Fruit fly (Drosophila melanogaster) whole organism, prepupa: ENCODE measurements around the gene Mct1.

Source experiments
- Blimp-1 ChIP-seq: fragments of 200-800 bp; sonication (Bioruptor generic); optimal IDR thresholded peaks from 3 replicates; lab custom pipeline; 2017; ENCODE audit warnings: missing biosample characterization, missing genetic modification characterization, mild to moderate bottlenecking, moderate library complexity, missing genetic modification reagents
- CG10631 ChIP-seq: fragments of 200-800 bp; sonication (Bioruptor generic); optimal IDR thresholded peaks from 2 replicates; lab custom pipeline; 2016; ENCODE audit warnings: missing biosample characterization, missing genetic modification characterization
- CG11294 ChIP-seq: fragments of 200-800 bp; sonication (Bioruptor generic); IDR thresholded peaks from 2 replicates; pipeline ENCODE4 v1.3.6; 2022; ENCODE audit warnings: missing biosample characterization, missing genetic modification characterization
- CG11762 ChIP-seq: fragments of 200-800 bp; sonication (Bioruptor generic); optimal IDR thresholded peaks from 3 replicates; lab custom pipeline; 2016; ENCODE audit warnings: missing biosample characterization, missing genetic modification characterization; ENCODE audit not compliant: insufficient read depth
- CG11902 ChIP-seq: fragments of 200-800 bp; sonication (Bioruptor generic); optimal IDR thresholded peaks from 3 replicates; lab custom pipeline; 2016; ENCODE audit warnings: missing biosample characterization, missing genetic modification characterization
- CG15336 ChIP-seq: fragments of 200-800 bp; sonication (Bioruptor generic); IDR thresholded peaks from 2 replicates; pipeline ENCODE4 v1.3.6; 2022; ENCODE audit warnings: missing biosample characterization, missing genetic modification characterization
- CG1621 ChIP-seq: fragments of 200-800 bp; sonication (Bioruptor generic); optimal IDR thresholded peaks from 3 replicates; lab custom pipeline; 2018; ENCODE audit warnings: missing biosample characterization, mild to moderate bottlenecking, missing genetic modification characterization
- CG3032 ChIP-seq: fragments of 200-800 bp; optimal IDR thresholded peaks from 2 replicates; lab custom pipeline; 2019; ENCODE audit warnings: missing biosample characterization, mild to moderate bottlenecking, missing genetic modification characterization, moderate library complexity
- CG31627 ChIP-seq: fragments of 200-800 bp; sonication (Bioruptor generic); optimal IDR thresholded peaks from 3 replicates; lab custom pipeline; 2016; ENCODE audit warnings: missing biosample characterization, missing genetic modification characterization
- CG32006 ChIP-seq: fragments of 200-800 bp; sonication (Bioruptor generic); optimal IDR thresholded peaks from 3 replicates; lab custom pipeline; 2017; ENCODE audit warnings: missing biosample characterization, mild to moderate bottlenecking, missing genetic modification characterization
- CG3919 ChIP-seq: fragments of 200-800 bp; sonication (Bioruptor generic); optimal IDR thresholded peaks from 3 replicates; lab custom pipeline; 2016; ENCODE audit warnings: missing biosample characterization, missing genetic modification characterization
- CG4318 ChIP-seq: fragments of 200-800 bp; sonication (Bioruptor generic); optimal IDR thresholded peaks from 3 replicates; lab custom pipeline; 2017; ENCODE audit warnings: missing biosample characterization, mild to moderate bottlenecking, missing genetic modification characterization
- CG6163 ChIP-seq: fragments of 200-800 bp; sonication (Bioruptor generic); IDR thresholded peaks from 3 replicates; pipeline ENCODE4 v1.3.6; 2022; ENCODE audit warnings: missing biosample characterization, missing genetic modification characterization
- CG6276 ChIP-seq: fragments of 200-800 bp; sonication (Bioruptor generic); optimal IDR thresholded peaks from 2 replicates; lab custom pipeline; 2017; ENCODE audit warnings: missing biosample characterization, mild to moderate bottlenecking, missing genetic modification characterization
- CG6854 ChIP-seq: fragments of 200-800 bp; sonication (Bioruptor generic); optimal IDR thresholded peaks from 2 replicates; lab custom pipeline; 2017; ENCODE audit warnings: missing biosample characterization, mild to moderate bottlenecking, missing genetic modification characterization
- CG7368 ChIP-seq: fragments of 200-800 bp; sonication (Bioruptor generic); optimal IDR thresholded peaks from 3 replicates; lab custom pipeline; 2016; ENCODE audit warnings: missing biosample characterization, missing genetic modification characterization
- CG8119 ChIP-seq: fragments of 200-800 bp; sonication (Bioruptor generic); IDR thresholded peaks from 3 replicates; pipeline ENCODE4 v1.3.6; 2022; ENCODE audit warnings: missing biosample characterization, missing genetic modification characterization
- CG9139 ChIP-seq: fragments of 200-800 bp; sonication (Bioruptor generic); optimal IDR thresholded peaks from 3 replicates; lab custom pipeline; 2017; ENCODE audit warnings: missing biosample characterization, mild to moderate bottlenecking, missing genetic modification characterization
- Eip75B ChIP-seq: fragments of 200-800 bp; sonication (Bioruptor generic); optimal IDR thresholded peaks from 3 replicates; lab custom pipeline; 2016; ENCODE audit warnings: missing biosample characterization, missing genetic modification characterization
- Eip78C ChIP-seq: fragments of 200-800 bp; sonication (Bioruptor generic); peaks from one replicate; lab custom pipeline; 2016; ENCODE audit warnings: missing biosample characterization, missing genetic modification characterization
- Eip93F ChIP-seq: fragments of 200-800 bp; sonication (Bioruptor generic); optimal IDR thresholded peaks from 2 replicates; lab custom pipeline; 2016; ENCODE audit warnings: missing biosample characterization, mild to moderate bottlenecking, missing genetic modification characterization
- Ets21C ChIP-seq: fragments of 200-800 bp; sonication (Bioruptor generic); optimal IDR thresholded peaks from 3 replicates; lab custom pipeline; 2016; ENCODE audit warnings: missing biosample characterization, missing genetic modification characterization
- Gug ChIP-seq: fragments of 200-800 bp; sonication (Bioruptor generic); IDR thresholded peaks from 2 replicates; pipeline ENCODE4 v1.3.6; 2022; ENCODE audit warnings: missing biosample characterization, missing genetic modification characterization
- Hr38 ChIP-seq: sonication (Bioruptor generic); optimal IDR thresholded peaks from 2 replicates; lab custom pipeline; 2016; ENCODE audit warnings: missing biosample characterization, missing genetic modification characterization
- Hr39 ChIP-seq: fragments of 200-800 bp; sonication (Bioruptor generic); optimal IDR thresholded peaks from 2 replicates; lab custom pipeline; 2016; ENCODE audit warnings: missing biosample characterization, missing genetic modification characterization
- Hr4 ChIP-seq: fragments of 200-800 bp; sonication (Bioruptor generic); optimal IDR thresholded peaks from 3 replicates; lab custom pipeline; 2016; ENCODE audit warnings: missing biosample characterization, missing genetic modification characterization
- Lpt ChIP-seq: fragments of 200-800 bp; sonication (Bioruptor generic); optimal IDR thresholded peaks from 3 replicates; lab custom pipeline; 2016; ENCODE audit warnings: missing biosample characterization, missing genetic modification characterization
- Met ChIP-seq: fragments of 200-800 bp; sonication (Bioruptor generic); optimal IDR thresholded peaks from 3 replicates; lab custom pipeline; 2016; ENCODE audit warnings: missing biosample characterization, missing genetic modification characterization
- Sox15 ChIP-seq: fragments of 200-800 bp; sonication (Bioruptor generic); optimal IDR thresholded peaks from 3 replicates; lab custom pipeline; 2016; ENCODE audit warnings: missing biosample characterization, missing genetic modification characterization
- achi ChIP-seq: fragments of 200-800 bp; sonication (Bioruptor generic); optimal IDR thresholded peaks from 3 replicates; lab custom pipeline; 2016; ENCODE audit warnings: missing biosample characterization, missing genetic modification characterization
- cyc ChIP-seq: fragments of 200-800 bp; sonication (Bioruptor generic); optimal IDR thresholded peaks from 3 replicates; lab custom pipeline; 2016; ENCODE audit warnings: missing biosample characterization, missing genetic modification characterization
- dac ChIP-seq: fragments of 200-800 bp; sonication (Bioruptor generic); optimal IDR thresholded peaks from 2 replicates; lab custom pipeline; 2017; ENCODE audit warnings: missing biosample characterization, mild to moderate bottlenecking, missing genetic modification characterization
- eg ChIP-seq: fragments of 200-800 bp; sonication (Bioruptor generic); IDR thresholded peaks from 3 replicates; pipeline ENCODE4 v1.3.6; 2022; ENCODE audit warnings: missing biosample characterization, missing genetic modification characterization
- esn ChIP-seq: fragments of 200-800 bp; sonication (Bioruptor generic); optimal IDR thresholded peaks from 2 replicates; lab custom pipeline; 2016; ENCODE audit warnings: missing biosample characterization, mild to moderate bottlenecking, missing genetic modification characterization, moderate library complexity
- fd85E ChIP-seq: fragments of 200-800 bp; sonication (Bioruptor generic); optimal IDR thresholded peaks from 3 replicates; lab custom pipeline; 2016; ENCODE audit warnings: missing biosample characterization, missing genetic modification characterization
- fkh ChIP-seq: fragments of 200-800 bp; sonication (Bioruptor generic); optimal IDR thresholded peaks from 3 replicates; lab custom pipeline; 2017; ENCODE audit warnings: missing biosample characterization, mild to moderate bottlenecking, missing genetic modification characterization, moderate library complexity
- lz ChIP-seq: fragments of 200-800 bp; sonication (Bioruptor generic); optimal IDR thresholded peaks from 3 replicates; lab custom pipeline; 2016; ENCODE audit warnings: missing biosample characterization, missing genetic modification characterization
- net ChIP-seq: fragments of 200-800 bp; sonication (Bioruptor generic); optimal IDR thresholded peaks from 3 replicates; lab custom pipeline; 2016; ENCODE audit warnings: missing biosample characterization, missing genetic modification characterization
- pdm3 ChIP-seq: fragments of 200-800 bp; sonication (Bioruptor generic); optimal IDR thresholded peaks from 3 replicates; lab custom pipeline; 2016; ENCODE audit warnings: missing biosample characterization, missing genetic modification characterization
- salr ChIP-seq, 2 experiments: fragments of 200-800 bp; sonication (Bioruptor generic); optimal IDR thresholded peaks; 3 replicates each; lab custom pipeline; 2016 to 2018; ENCODE audit warnings: missing biosample characterization in 2 of 2, missing genetic modification characterization in 2 of 2, mild to moderate bottlenecking in 1 of 2
- ss ChIP-seq, 2 experiments: fragments of 200-800 bp; sonication (Bioruptor generic); optimal IDR thresholded peaks; 2 replicates in 1 of 2; 3 replicates in 1 of 2; lab custom pipeline; 2017 to 2018; ENCODE audit warnings: mild to moderate bottlenecking in 2 of 2, missing biosample characterization in 2 of 2, missing genetic modification characterization in 2 of 2, moderate library complexity in 1 of 2
- svp ChIP-seq: fragments of 200-800 bp; sonication (Bioruptor generic); peaks from one replicate; lab custom pipeline; 2016; ENCODE audit warnings: missing biosample characterization, missing genetic modification characterization
- topi ChIP-seq: fragments of 200-800 bp; sonication (Bioruptor generic); optimal IDR thresholded peaks from 3 replicates; lab custom pipeline; 2016; ENCODE audit warnings: missing biosample characterization, missing genetic modification characterization
- vri ChIP-seq: fragments of 200-800 bp; sonication (Bioruptor generic); optimal IDR thresholded peaks from 3 replicates; lab custom pipeline; 2016; ENCODE audit warnings: missing biosample characterization, mild to moderate bottlenecking, missing genetic modification characterization

Mct1 gene

DNA sequence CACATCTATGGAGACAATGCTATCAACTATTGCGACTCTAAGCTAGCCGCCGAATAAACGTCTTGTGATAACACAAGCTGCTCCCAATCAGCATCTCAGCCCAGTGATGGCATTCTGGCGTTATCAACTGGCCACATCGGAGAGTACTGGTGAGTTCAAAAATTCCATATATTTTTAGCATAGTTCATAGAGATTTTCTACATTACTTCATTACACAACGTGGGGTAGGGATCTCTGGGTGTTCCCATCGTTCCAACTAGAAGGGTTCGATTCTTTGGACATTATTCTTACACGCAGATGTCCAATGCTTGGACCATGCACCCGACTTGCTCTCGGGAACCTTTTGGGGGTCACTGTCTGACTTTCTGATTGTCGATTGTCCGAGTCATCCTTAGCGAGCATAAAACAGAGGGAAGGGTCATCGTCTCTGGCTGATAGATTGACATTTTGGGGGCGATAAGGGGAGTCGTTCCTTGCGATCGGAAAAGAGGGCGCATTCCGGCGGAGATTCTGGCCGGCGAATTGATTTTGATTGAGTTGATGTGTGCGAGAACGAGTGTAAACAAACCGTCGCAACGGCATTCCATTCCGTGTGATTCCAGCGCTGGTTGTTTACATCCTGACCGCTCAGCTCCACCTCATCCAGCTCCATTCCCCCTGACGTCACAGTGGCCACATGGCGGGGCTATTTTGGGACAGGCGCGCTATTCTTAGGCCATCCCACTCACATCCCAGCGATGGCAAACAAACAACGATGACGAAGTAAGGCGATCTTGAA, 26.7 kb upstream of the Mct1 start, which contains the start of the genes Cyp4d1 and CG3630:
Cyp4d1 (minus strand) TSS at position 51 of the 778 bp plus-strand sequence.
CG3630 (plus strand) TSS at position 67 of the 778 bp plus-strand sequence.
- no peak for TF ChIP-seq CG3919 (GFP tag; lab: Kevin White, UChicago)
- TF ChIP-seq CG1621 (tag; lab: Kevin White, UChicago), result no peak
- peak; percentile 96 for TF ChIP-seq svp (GFP tag; lab: Kevin White, UChicago)

- TF ChIP-seq dac, result no peak
- no peak for TF ChIP-seq Eip93F (GFP tag; lab: Kevin White, UChicago)
- no peak for TF ChIP-seq CG6854 (GFP tag; lab: Kevin White, UChicago)
- TF ChIP-seq net (GFP tag; lab: Kevin White, UChicago), result no peak
- TF ChIP-seq CG11902 (GFP tag; lab: Kevin White, UChicago), result no peak
- TF ChIP-seq Met (GFP tag; lab: Kevin White, UChicago), result no peak
- TF ChIP-seq topi (GFP tag; lab: Kevin White, UChicago), result no peak
- no peak for TF ChIP-seq salr (GFP tag; optimal IDR thresholded peaks at IDR 0.05; lab: Kevin White, UChicago)
Observed at dm6 chrX:2163358-2163757, 25.6 kb upstream of the Mct1 start.

DNA sequence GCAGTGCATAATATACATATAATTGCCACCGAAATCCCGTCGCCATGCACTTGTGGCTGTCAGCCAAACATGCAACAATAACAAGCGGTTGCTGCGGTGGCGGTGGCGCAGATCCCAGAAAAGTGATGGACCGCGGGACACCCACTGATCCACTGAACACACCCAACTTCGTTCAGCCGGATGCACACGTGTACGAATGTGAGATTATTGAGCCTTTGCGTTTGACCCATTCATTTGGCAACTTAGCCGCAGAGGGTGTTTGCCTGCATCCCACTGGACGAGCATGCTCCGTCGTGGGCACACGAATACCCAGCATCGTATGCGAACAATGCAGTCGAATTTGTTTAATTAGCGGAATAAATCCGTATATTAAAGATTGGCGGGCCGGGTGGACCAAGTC, 23.6 kb upstream of the Mct1 start:
- peak; percentile 62 for TF ChIP-seq CG32006
- TF ChIP-seq CG10631 (GFP tag; lab: Kevin White, UChicago), result no peak
- peak; percentile 36; the same call in 1 of the 2 replicates for TF ChIP-seq Gug (GFP tag; lab: Robert Waterston, UW)
- TF ChIP-seq Eip78C (GFP tag; lab: Kevin White, UChicago), result peak; percentile 14
- TF ChIP-seq dac, result peak; percentile 15
- TF ChIP-seq CG8119, result peak; percentile 66
- TF ChIP-seq CG4318, result peak; percentile 0
- peak; percentile 72 for TF ChIP-seq CG15336 (GFP tag; lab: Robert Waterston, UW)
- peak; percentile 35 for TF ChIP-seq Lpt (GFP tag; lab: Kevin White, UChicago)
- TF ChIP-seq Ets21C, result no peak
- TF ChIP-seq svp (GFP tag; lab: Kevin White, UChicago), result peak; percentile 48
- TF ChIP-seq CG6163 (GFP tag; lab: Robert Waterston, UW), result peak; percentile 55
- peak; percentile 28 for TF ChIP-seq CG6276 (GFP tag; lab: Kevin White, UChicago)
- no peak for TF ChIP-seq fkh
- TF ChIP-seq CG11294 (GFP tag; lab: Robert Waterston, UW), result peak; percentile 23; the same call in 1 of the 2 replicates
- TF ChIP-seq Eip75B (GFP tag; lab: Kevin White, UChicago), result no peak
- TF ChIP-seq achi (GFP tag; lab: Kevin White, UChicago), result no peak
- TF ChIP-seq eg (GFP tag; lab: Robert Waterston, UW), result peak; percentile 81
- no peak for TF ChIP-seq salr (GFP tag; optimal IDR thresholded peaks at IDR 0.05; lab: Kevin White, UChicago)
- TF ChIP-seq Hr4, result peak; percentile 53
- peak; percentile 7 for TF ChIP-seq pdm3
- TF ChIP-seq, all 60 proteins: peak for 15

dm6 chrX:2166129-2166528, 22.9 kb upstream of the Mct1 start:
- TF ChIP-seq Lpt (GFP tag; lab: Kevin White, UChicago), result peak; percentile 38
- peak; percentile 63 for TF ChIP-seq CG6276 (GFP tag; lab: Kevin White, UChicago)
- TF ChIP-seq Hr39 (GFP tag; lab: Kevin White, UChicago), result no peak
- peak; percentile 56 for TF ChIP-seq pdm3
- TF ChIP-seq CG7368, result no peak
- no peak for TF ChIP-seq Ets21C
- TF ChIP-seq lz (GFP tag; lab: Kevin White, UChicago), result no peak
- no peak for TF ChIP-seq CG3032 (tag; lab: Kevin White, UChicago)
- TF ChIP-seq ss (GFP tag; optimal IDR thresholded peaks at IDR 0.05; lab: Kevin White, UChicago), result no peak
- no peak for TF ChIP-seq CG31627
- no peak for TF ChIP-seq esn (GFP tag; lab: Kevin White, UChicago)
- peak; percentile 89 for TF ChIP-seq CG15336 (GFP tag; lab: Robert Waterston, UW)
- TF ChIP-seq Sox15 (GFP tag; lab: Kevin White, UChicago), result no peak
- TF ChIP-seq vri (GFP tag; lab: Kevin White, UChicago), result no peak
- TF ChIP-seq Hr4, result peak; percentile 81
- no peak for TF ChIP-seq Hr38 (GFP tag; lab: Kevin White, UChicago)
- peak; percentile 58 for TF ChIP-seq CG4318
- TF ChIP-seq fd85E (GFP tag; lab: Kevin White, UChicago), result no peak
- TF ChIP-seq Blimp-1 (GFP tag; lab: Kevin White, UChicago), result no peak
- TF ChIP-seq net (GFP tag; lab: Kevin White, UChicago), result peak; percentile 43
- TF ChIP-seq CG11902 (GFP tag; lab: Kevin White, UChicago), result no peak
- TF ChIP-seq CG11294 (GFP tag; lab: Robert Waterston, UW), result peak; percentile 63
- TF ChIP-seq CG11762 (GFP tag; lab: Kevin White, UChicago), result no peak
- TF ChIP-seq Eip75B (GFP tag; lab: Kevin White, UChicago), result no peak
- peak; percentile 64 for TF ChIP-seq svp (GFP tag; lab: Kevin White, UChicago)
- no peak for TF ChIP-seq CG9139 (GFP tag; lab: Kevin White, UChicago)
- no peak for TF ChIP-seq cyc (GFP tag; lab: Kevin White, UChicago)
